Fruit fly (Drosophila melanogaster) whole organism, prepupa: ENCODE measurements around the gene Atat.

Experiments used
- CG10631 ChIP-seq: fragments of 200-800 bp; sonication (Bioruptor generic); optimal IDR thresholded peaks from 2 replicates; lab custom pipeline; 2016; ENCODE audit warnings: missing biosample characterization, missing genetic modification characterization
- CG10669 ChIP-seq: fragments of 200-800 bp; sonication (Bioruptor generic); optimal IDR thresholded peaks from 3 replicates; lab custom pipeline; 2018; ENCODE audit warnings: missing biosample characterization, mild to moderate bottlenecking, missing genetic modification characterization, moderate library complexity
- CG11294 ChIP-seq: fragments of 200-800 bp; sonication (Bioruptor generic); IDR thresholded peaks from 2 replicates; pipeline ENCODE4 v1.3.6; 2022; ENCODE audit warnings: missing biosample characterization, missing genetic modification characterization
- CG11762 ChIP-seq: fragments of 200-800 bp; sonication (Bioruptor generic); optimal IDR thresholded peaks from 3 replicates; lab custom pipeline; 2016; ENCODE audit warnings: missing biosample characterization, missing genetic modification characterization; ENCODE audit not compliant: insufficient read depth
- CG15336 ChIP-seq: fragments of 200-800 bp; sonication (Bioruptor generic); IDR thresholded peaks from 2 replicates; pipeline ENCODE4 v1.3.6; 2022; ENCODE audit warnings: missing biosample characterization, missing genetic modification characterization
- CG1621 ChIP-seq: fragments of 200-800 bp; sonication (Bioruptor generic); optimal IDR thresholded peaks from 3 replicates; lab custom pipeline; 2018; ENCODE audit warnings: missing biosample characterization, mild to moderate bottlenecking, missing genetic modification characterization
- CG16779 ChIP-seq: fragments of 200-800 bp; sonication (Bioruptor generic); optimal IDR thresholded peaks from 3 replicates; lab custom pipeline; 2017; ENCODE audit warnings: missing biosample characterization, mild to moderate bottlenecking, missing genetic modification characterization
- CG3032 ChIP-seq: fragments of 200-800 bp; optimal IDR thresholded peaks from 2 replicates; lab custom pipeline; 2019; ENCODE audit warnings: missing biosample characterization, mild to moderate bottlenecking, missing genetic modification characterization, moderate library complexity
- CG31627 ChIP-seq: fragments of 200-800 bp; sonication (Bioruptor generic); optimal IDR thresholded peaks from 3 replicates; lab custom pipeline; 2016; ENCODE audit warnings: missing biosample characterization, missing genetic modification characterization
- CG6163 ChIP-seq: fragments of 200-800 bp; sonication (Bioruptor generic); IDR thresholded peaks from 3 replicates; pipeline ENCODE4 v1.3.6; 2022; ENCODE audit warnings: missing biosample characterization, missing genetic modification characterization
- CG6276 ChIP-seq: fragments of 200-800 bp; sonication (Bioruptor generic); optimal IDR thresholded peaks from 2 replicates; lab custom pipeline; 2017; ENCODE audit warnings: missing biosample characterization, mild to moderate bottlenecking, missing genetic modification characterization
- CG6792 ChIP-seq: fragments of 200-800 bp; sonication (Bioruptor generic); optimal IDR thresholded peaks from 3 replicates; lab custom pipeline; 2016; ENCODE audit warnings: missing biosample characterization, missing genetic modification characterization
- CG6808 ChIP-seq: fragments of 200-800 bp; sonication (Bioruptor generic); optimal IDR thresholded peaks from 3 replicates; lab custom pipeline; 2017; ENCODE audit warnings: missing biosample characterization, missing genetic modification characterization, mild to moderate bottlenecking, moderate library complexity, missing genetic modification reagents
- CG6854 ChIP-seq: fragments of 200-800 bp; sonication (Bioruptor generic); optimal IDR thresholded peaks from 2 replicates; lab custom pipeline; 2017; ENCODE audit warnings: missing biosample characterization, mild to moderate bottlenecking, missing genetic modification characterization
- CG8119 ChIP-seq: fragments of 200-800 bp; sonication (Bioruptor generic); IDR thresholded peaks from 3 replicates; pipeline ENCODE4 v1.3.6; 2022; ENCODE audit warnings: missing biosample characterization, missing genetic modification characterization
- CG8319 ChIP-seq: fragments of 200-800 bp; sonication (Bioruptor generic); optimal IDR thresholded peaks from 3 replicates; lab custom pipeline; 2016; ENCODE audit warnings: missing biosample characterization, missing genetic modification characterization
- CG8632 ChIP-seq: fragments of 200-800 bp; sonication (Bioruptor generic); optimal IDR thresholded peaks from 3 replicates; lab custom pipeline; 2016; ENCODE audit warnings: missing biosample characterization, missing genetic modification characterization
- CG9139 ChIP-seq: fragments of 200-800 bp; sonication (Bioruptor generic); optimal IDR thresholded peaks from 3 replicates; lab custom pipeline; 2017; ENCODE audit warnings: missing biosample characterization, mild to moderate bottlenecking, missing genetic modification characterization
- Eip75B ChIP-seq: fragments of 200-800 bp; sonication (Bioruptor generic); optimal IDR thresholded peaks from 3 replicates; lab custom pipeline; 2016; ENCODE audit warnings: missing biosample characterization, missing genetic modification characterization
- Eip78C ChIP-seq: fragments of 200-800 bp; sonication (Bioruptor generic); peaks from one replicate; lab custom pipeline; 2016; ENCODE audit warnings: missing biosample characterization, missing genetic modification characterization
- Eip93F ChIP-seq: fragments of 200-800 bp; sonication (Bioruptor generic); optimal IDR thresholded peaks from 2 replicates; lab custom pipeline; 2016; ENCODE audit warnings: missing biosample characterization, mild to moderate bottlenecking, missing genetic modification characterization
- Ets21C ChIP-seq: fragments of 200-800 bp; sonication (Bioruptor generic); optimal IDR thresholded peaks from 3 replicates; lab custom pipeline; 2016; ENCODE audit warnings: missing biosample characterization, missing genetic modification characterization
- Gug ChIP-seq: fragments of 200-800 bp; sonication (Bioruptor generic); IDR thresholded peaks from 2 replicates; pipeline ENCODE4 v1.3.6; 2022; ENCODE audit warnings: missing biosample characterization, missing genetic modification characterization
- Hr39 ChIP-seq: fragments of 200-800 bp; sonication (Bioruptor generic); optimal IDR thresholded peaks from 2 replicates; lab custom pipeline; 2016; ENCODE audit warnings: missing biosample characterization, missing genetic modification characterization
- Hr4 ChIP-seq: fragments of 200-800 bp; sonication (Bioruptor generic); optimal IDR thresholded peaks from 3 replicates; lab custom pipeline; 2016; ENCODE audit warnings: missing biosample characterization, missing genetic modification characterization
- Lpt ChIP-seq: fragments of 200-800 bp; sonication (Bioruptor generic); optimal IDR thresholded peaks from 3 replicates; lab custom pipeline; 2016; ENCODE audit warnings: missing biosample characterization, missing genetic modification characterization
- Met ChIP-seq: fragments of 200-800 bp; sonication (Bioruptor generic); optimal IDR thresholded peaks from 3 replicates; lab custom pipeline; 2016; ENCODE audit warnings: missing biosample characterization, missing genetic modification characterization
- OdsH ChIP-seq: fragments of 200-800 bp; sonication (Bioruptor generic); optimal IDR thresholded peaks from 3 replicates; lab custom pipeline; 2016; ENCODE audit warnings: missing biosample characterization, missing genetic modification characterization
- Smox ChIP-seq: fragments of 200-800 bp; sonication (Bioruptor generic); optimal IDR thresholded peaks from 3 replicates; lab custom pipeline; 2016; ENCODE audit warnings: missing biosample characterization, missing genetic modification characterization
- Sox102F ChIP-seq: fragments of 200-800 bp; sonication (Bioruptor generic); optimal IDR thresholded peaks from 2 replicates; lab custom pipeline; 2016; ENCODE audit warnings: missing biosample characterization, mild to moderate bottlenecking, missing genetic modification characterization
- Sox14 ChIP-seq: fragments of 200-800 bp; sonication (Bioruptor generic); optimal IDR thresholded peaks from 3 replicates; lab custom pipeline; 2016; ENCODE audit warnings: missing biosample characterization, missing genetic modification characterization
- cyc ChIP-seq: fragments of 200-800 bp; sonication (Bioruptor generic); optimal IDR thresholded peaks from 3 replicates; lab custom pipeline; 2016; ENCODE audit warnings: missing biosample characterization, missing genetic modification characterization
- dsx ChIP-seq: fragments of 200-800 bp; optimal IDR thresholded peaks from 3 replicates; lab custom pipeline; 2019; ENCODE audit warnings: missing biosample characterization, mild to moderate bottlenecking, missing genetic modification characterization, moderate library complexity; ENCODE audit not compliant: poor library complexity, severe bottlenecking
- esn ChIP-seq: fragments of 200-800 bp; sonication (Bioruptor generic); optimal IDR thresholded peaks from 2 replicates; lab custom pipeline; 2016; ENCODE audit warnings: missing biosample characterization, mild to moderate bottlenecking, missing genetic modification characterization, moderate library complexity
- fd59A ChIP-seq: fragments of 200-800 bp; sonication (Bioruptor generic); optimal IDR thresholded peaks from 2 replicates; lab custom pipeline; 2017; ENCODE audit warnings: missing biosample characterization, mild to moderate bottlenecking, missing genetic modification characterization, missing genetic modification reagents
- fd85E ChIP-seq: fragments of 200-800 bp; sonication (Bioruptor generic); optimal IDR thresholded peaks from 3 replicates; lab custom pipeline; 2016; ENCODE audit warnings: missing biosample characterization, missing genetic modification characterization
- fkh ChIP-seq: fragments of 200-800 bp; sonication (Bioruptor generic); optimal IDR thresholded peaks from 3 replicates; lab custom pipeline; 2017; ENCODE audit warnings: missing biosample characterization, mild to moderate bottlenecking, missing genetic modification characterization, moderate library complexity
- lz ChIP-seq: fragments of 200-800 bp; sonication (Bioruptor generic); optimal IDR thresholded peaks from 3 replicates; lab custom pipeline; 2016; ENCODE audit warnings: missing biosample characterization, missing genetic modification characterization
- pdm3 ChIP-seq: fragments of 200-800 bp; sonication (Bioruptor generic); optimal IDR thresholded peaks from 3 replicates; lab custom pipeline; 2016; ENCODE audit warnings: missing biosample characterization, missing genetic modification characterization
- ss ChIP-seq, 2 experiments: fragments of 200-800 bp; sonication (Bioruptor generic); optimal IDR thresholded peaks; 2 replicates in 1 of 2; 3 replicates in 1 of 2; lab custom pipeline; 2017 to 2018; ENCODE audit warnings: mild to moderate bottlenecking in 2 of 2, missing biosample characterization in 2 of 2, missing genetic modification characterization in 2 of 2, moderate library complexity in 1 of 2
- svp ChIP-seq: fragments of 200-800 bp; sonication (Bioruptor generic); peaks from one replicate; lab custom pipeline; 2016; ENCODE audit warnings: missing biosample characterization, missing genetic modification characterization
- vri ChIP-seq: fragments of 200-800 bp; sonication (Bioruptor generic); optimal IDR thresholded peaks from 3 replicates; lab custom pipeline; 2016; ENCODE audit warnings: missing biosample characterization, mild to moderate bottlenecking, missing genetic modification characterization

The Atat gene

dm6 chr3L:9446731-9447238 lies 20.2 kb upstream of the Atat start, which contains the start of gene CG3529:
CG3529 (plus strand) TSS chr3L:9446864.
- TF ChIP-seq Hr39 (peak; percentile 17), Smox (peak; percentile 24), Sox14 (peak; percentile 25), CG6163 (GFP tag; lab: Robert Waterston, UW) (0 out of 3 replicates have a peak, but pooled peaks have one; percentile 38), svp (GFP tag; lab: Kevin White, UChicago) (peak; percentile 64), Eip93F (GFP tag; lab: Kevin White, UChicago) (no peak), Hr4 (GFP tag; lab: Kevin White, UChicago) (peak; percentile 13), lz (GFP tag; lab: Kevin White, UChicago) (peak; percentile 26), cyc (GFP tag; lab: Kevin White, UChicago) (peak; percentile 26), vri (GFP tag; lab: Kevin White, UChicago) (no peak), CG8319 (no peak), CG6854 (GFP tag; lab: Kevin White, UChicago) (peak; percentile 56), esn (GFP tag; lab: Kevin White, UChicago) (peak; percentile 29), CG9139 (GFP tag; lab: Kevin White, UChicago) (no peak), Met (GFP tag; lab: Kevin White, UChicago) (peak; percentile 47), pdm3 (peak; percentile 4), ss (GFP tag; optimal IDR thresholded peaks at IDR 0.05; lab: Kevin White, UChicago) (peak in 1 of 2 experiments; percentile 61), CG15336 (GFP tag; lab: Robert Waterston, UW) (no peak), CG11762 (no peak), CG3032 (tag; lab: Kevin White, UChicago) (peak; percentile 7), fd59A (no peak), CG31627 (peak; percentile 5), CG6276 (GFP tag; lab: Kevin White, UChicago) (no peak), CG1621 (tag; lab: Kevin White, UChicago) (peak; percentile 21), CG6792 (GFP tag; lab: Kevin White, UChicago) (no peak), CG16779 (tag; lab: Kevin White, UChicago) (peak; percentile 8), fkh (GFP tag; lab: Kevin White, UChicago) (peak; percentile 92), Sox102F (no peak), fd85E (GFP tag; lab: Kevin White, UChicago) (no peak), Ets21C (GFP tag; lab: Kevin White, UChicago) (peak; percentile 21), CG8632 (GFP tag; lab: Kevin White, UChicago) (no peak), CG6808 (peak; percentile 62), OdsH (GFP tag; lab: Kevin White, UChicago) (peak; percentile 8), CG8119 (GFP tag; lab: Robert Waterston, UW) (no peak), CG11294 (GFP tag; lab: Robert Waterston, UW) (no peak), Lpt (GFP tag; lab: Kevin White, UChicago) (no peak), CG10631 (GFP tag; lab: Kevin White, UChicago) (peak; percentile 25), Eip75B (peak; percentile 33), Gug (GFP tag; lab: Robert Waterston, UW) (no peak), dsx (no peak), Eip78C (GFP tag; lab: Kevin White, UChicago) (peak; percentile 72), CG10669 (GFP tag; lab: Kevin White, UChicago) (no peak)
